Worm (Caenorhabditis elegans): Measurements from ENCODE around the gene F13C5.5.

F13C5.5 gene

ce11 chrX:608392-608791 lies at the start of gene F13C5.5:
Gene F13C5.5 (minus strand): TSS chrX:608492.
- no peak for TF ChIP-seq sem-4 (tag; optimal IDR thresholded peaks at IDR 0.05)
- TF ChIP-seq sma-9 (GFP tag; optimal IDR thresholded peaks at IDR 0.05): no peak
- TF ChIP-seq sma-9 (tag; optimal IDR thresholded peaks at IDR 0.05): no peak
- TF ChIP-seq F13H6.1 (tag; optimal IDR thresholded peaks at IDR 0.05): peak; percentile 18

- TF ChIP-seq lin-11 (tag; optimal IDR thresholded peaks at IDR 0.05) (no peak), elt-3 (tag; optimal IDR thresholded peaks at IDR 0.05) (no peak), ZK546.5 (tag; optimal IDR thresholded peaks at IDR 0.05) (no peak), ceh-82 (tag; optimal IDR thresholded peaks at IDR 0.05) (no peak), lsy-2 (tag; optimal IDR thresholded peaks at IDR 0.05) (no peak), lin-13 (GFP tag; optimal IDR thresholded peaks at IDR 0.05) (no peak), F13H6.1 (tag; optimal IDR thresholded peaks at IDR 0.05) (no peak), nhr-77 (tag; optimal IDR thresholded peaks at IDR 0.05) (no peak), R02D3.7 (tag; optimal IDR thresholded peaks at IDR 0.05) (no peak), nhr-12 (tag; optimal IDR thresholded peaks at IDR 0.05) (no peak), sem-4 (tag; optimal IDR thresholded peaks at IDR 0.05) (no peak), nhr-237 (tag; optimal IDR thresholded peaks at IDR 0.05) (no peak), Y55F3AM.14 (GFP tag; optimal IDR thresholded peaks at IDR 0.05) (no peak), aly-2 (tag; optimal IDR thresholded peaks at IDR 0.05) (no peak), mdl-1 (tag; optimal IDR thresholded peaks at IDR 0.05) (no peak), sma-3 (GFP tag; optimal IDR thresholded peaks at IDR 0.05) (no peak), nhr-6 (tag; optimal IDR thresholded peaks at IDR 0.05) (no peak), elt-1 (tag; optimal IDR thresholded peaks at IDR 0.05) (no peak)
Observed at ce11 chrX:655884-656283, 47.6 kb upstream of the F13C5.5 start, which contains the start of gene lpr-7. Gene lpr-7 (plus strand): TSS chrX:656184.

- TF ChIP-seq mdl-1 (tag; optimal IDR thresholded peaks at IDR 0.05) (no peak), nhr-23 (tag; optimal IDR thresholded peaks at IDR 0.05) (no peak), egl-27 (tag; optimal IDR thresholded peaks at IDR 0.05) (no peak), C34F6.9 (tag; optimal IDR thresholded peaks at IDR 0.05) (no peak), mbf-1 (tag; optimal IDR thresholded peaks at IDR 0.05) (no peak), alr-1 (tag; optimal IDR thresholded peaks at IDR 0.05) (no peak), F13H6.1 (tag; optimal IDR thresholded peaks at IDR 0.05) (no peak), unc-62 (GFP tag; optimal IDR thresholded peaks at IDR 0.05) (no peak)
Observed at ce11 chrX:654804-655203, 46.5 kb upstream of the F13C5.5 start, which contains the start of gene ifc-2. Gene ifc-2 (minus strand): TSS chrX:654904.

- TF ChIP-seq nhr-25 (tag; optimal IDR thresholded peaks at IDR 0.05) (no peak), crh-2 (tag; optimal IDR thresholded peaks at IDR 0.05) (peak; percentile 18), fos-1 (tag; optimal IDR thresholded peaks at IDR 0.05) (peak; percentile 68), gmeb-1 (tag; optimal IDR thresholded peaks at IDR 0.05) (peak; percentile 19), sma-9 (GFP tag; optimal IDR thresholded peaks at IDR 0.05) (peak; percentile 40), sma-9 (tag; optimal IDR thresholded peaks at IDR 0.05) (no peak), nhr-12 (tag; optimal IDR thresholded peaks at IDR 0.05) (no peak)
Observed at ce11 chrX:651616-652015, 43.3 kb upstream of the F13C5.5 start.

- TF ChIP-seq blmp-1 (tag; optimal IDR thresholded peaks at IDR 0.05; ENCODE audit: insufficient read depth) (no peak), fos-1 (tag; optimal IDR thresholded peaks at IDR 0.05) (peak; percentile 52), sma-9 (GFP tag; optimal IDR thresholded peaks at IDR 0.05) (peak; percentile 8), sma-9 (tag; optimal IDR thresholded peaks at IDR 0.05) (no peak), crh-2 (tag; optimal IDR thresholded peaks at IDR 0.05) (peak; percentile 20), lin-13 (GFP tag; optimal IDR thresholded peaks at IDR 0.05) (no peak), F13H6.1 (tag; optimal IDR thresholded peaks at IDR 0.05) (no peak)
Observed at ce11 chrX:646493-646892, 38.2 kb upstream of the F13C5.5 start.

ce11 chrX:645589-645988 lies 37.3 kb upstream of the F13C5.5 start:
- no peak for TF ChIP-seq peb-1 (tag; optimal IDR thresholded peaks at IDR 0.05)
- peak; percentile 2 for TF ChIP-seq F13H6.1 (tag; optimal IDR thresholded peaks at IDR 0.05)
- no peak for TF ChIP-seq unc-39 (tag; optimal IDR thresholded peaks at IDR 0.05)
- no peak for TF ChIP-seq nhr-11 (tag; optimal IDR thresholded peaks at IDR 0.05)
- no peak for TF ChIP-seq ztf-1 (GFP tag; conservative IDR thresholded peaks at IDR 0.05)
- TF ChIP-seq gmeb-1 (tag; optimal IDR thresholded peaks at IDR 0.05): peak; percentile 36
- no peak for TF ChIP-seq nhr-6 (tag; optimal IDR thresholded peaks at IDR 0.05)
- TF ChIP-seq fos-1 (tag; optimal IDR thresholded peaks at IDR 0.05): peak; percentile 75

All from whole organism, L2 larva.